Worm (Caenorhabditis elegans): ENCODE measurements around the gene F44A6.4.

DNA sequence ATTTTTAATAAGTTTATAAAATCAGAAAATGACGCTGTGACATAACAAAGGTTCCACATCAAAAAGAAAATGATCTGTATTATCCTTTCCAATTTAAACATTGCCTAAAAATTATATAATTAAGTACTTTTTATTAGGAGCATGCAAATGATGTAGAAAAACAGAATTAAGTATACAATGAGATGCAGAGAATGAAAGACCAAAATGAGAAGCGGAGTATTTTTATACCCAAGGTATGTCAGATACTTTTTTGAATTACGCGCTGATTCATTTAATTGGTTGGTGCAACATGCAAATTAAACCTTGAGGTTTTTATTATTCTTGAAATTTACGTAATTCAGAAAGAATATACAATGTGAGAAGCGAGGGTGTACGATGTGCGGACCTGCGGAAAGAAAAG, 44.7 kb upstream of the F44A6.4 start, which contains the start of gene C32A9.1:
- TF ChIP-seq hnd-1 (tag; optimal IDR thresholded peaks at IDR 0.05) (no peak), pes-1 (GFP tag; IDR thresholded peaks at IDR 0.05) (no peak), ceh-36 (tag; optimal IDR thresholded peaks at IDR 0.05) (no peak), tbx-37 (GFP tag; conservative IDR thresholded peaks at IDR 0.05) (no peak), ceh-13 (GFP tag; optimal IDR thresholded peaks at IDR 0.05) (no peak), hmbx-1 (tag; optimal IDR thresholded peaks at IDR 0.05) (no peak), sea-1 (GFP tag; conservative IDR thresholded peaks at IDR 0.05) (no peak), F13C5.2 (tag; optimal IDR thresholded peaks at IDR 0.05) (no peak), tra-4 (tag; optimal IDR thresholded peaks at IDR 0.05) (no peak), B0310.2 (tag; optimal IDR thresholded peaks at IDR 0.05) (no peak), ama-1 (optimal IDR thresholded peaks at IDR 0.05) (no peak), flt-1 (GFP tag; IDR thresholded peaks at IDR 0.05) (no peak)

Measured in whole organism, early embryonic.